Worm (Caenorhabditis elegans) whole organism, L1 larva: ENCODE data around the gene hdl-1.

Experiments used
- ama-1 ChIP-seq: fragments of 150-350 bp; optimal IDR thresholded peaks from 2 replicates; lab custom pipeline; 2014
- blmp-1 ChIP-seq: fragments of 150-350 bp; optimal IDR thresholded peaks from 2 replicates; lab custom pipeline; 2014; ENCODE audit warnings: missing biosample characterization, missing genetic modification characterization
- egl-13 ChIP-seq: sonication (generic microtip); optimal IDR thresholded peaks from 2 replicates; lab custom pipeline; 2016; ENCODE audit warnings: missing genotype, missing genetic modification reagents, missing genetic modification characterization, missing compliant biosample characterization
- mdl-1 ChIP-seq, 2 experiments: fragments of 150-350 bp; optimal IDR thresholded peaks; 2 replicates each; lab custom pipeline; 2014 to 2017; ENCODE audit warnings: missing biosample characterization in 2 of 2, missing genetic modification characterization in 2 of 2, inconsistent platforms in 1 of 2
- mep-1 ChIP-seq: fragments of 150-350 bp; optimal IDR thresholded peaks from 2 replicates; lab custom pipeline; 2014; ENCODE audit warnings: missing biosample characterization, missing genetic modification characterization
- nhr-11 ChIP-seq: fragments of 150-350 bp; optimal IDR thresholded peaks from 2 replicates; lab custom pipeline; 2014; ENCODE audit warnings: missing biosample characterization, missing genetic modification characterization
- nhr-28 ChIP-seq: fragments of 150-350 bp; optimal IDR thresholded peaks from 2 replicates; lab custom pipeline; 2014; ENCODE audit warnings: missing biosample characterization, missing genetic modification characterization
- sptf-1 ChIP-seq: fragments of 150-350 bp; optimal IDR thresholded peaks from 2 replicates; lab custom pipeline; 2014; ENCODE audit warnings: missing biosample characterization, missing genetic modification characterization
- ztf-4 ChIP-seq: fragments of 150-350 bp; optimal IDR thresholded peaks from 2 replicates; lab custom pipeline; 2014; ENCODE audit warnings: missing biosample characterization, missing genetic modification characterization

ce11 chrIV:11903676-11904075 is 45.9 kb downstream of the hdl-1 start:
- TF ChIP-seq sptf-1 (no peak), ama-1 (lab: Kevin White, UChicago) (no peak), ztf-4 (tag; lab: Kevin White, UChicago) (no peak), egl-13 (tag; lab: Kevin White, UChicago) (no peak), nhr-28 (tag; lab: Kevin White, UChicago) (no peak), mep-1 (no peak), nhr-11 (tag; lab: Kevin White, UChicago) (no peak), mdl-1 (tag; optimal IDR thresholded peaks at IDR 0.05; lab: Kevin White, UChicago) (no peak), blmp-1 (tag; lab: Kevin White, UChicago) (no peak)
